Worm (Caenorhabditis elegans) whole organism, L1 larva: ENCODE results near the gene ZK418.5.

Experiments
- C16A3.4 ChIP-seq: fragments of 150-350 bp; optimal IDR thresholded peaks from 2 replicates; lab custom pipeline; 2014; ENCODE audit warnings: missing biosample characterization, missing genetic modification characterization
- C34B4.2 ChIP-seq: sonication (generic microtip); optimal IDR thresholded peaks from 2 replicates; lab custom pipeline; 2017; ENCODE audit warnings: mild to moderate bottlenecking, missing genetic modification characterization, missing compliant biosample characterization
- Y116A8C.19 ChIP-seq: sonication (generic microtip); optimal IDR thresholded peaks from 2 replicates; lab custom pipeline; 2016; ENCODE audit warnings: missing compliant biosample characterization, missing genetic modification characterization, borderline replicate concordance
- aha-1 ChIP-seq: fragments of 150-350 bp; optimal IDR thresholded peaks from 2 replicates; lab custom pipeline; 2014; ENCODE audit warnings: missing biosample characterization, missing genetic modification characterization
- alr-1 ChIP-seq: fragments of 200-800 bp; sonication (Bioruptor generic); optimal IDR thresholded peaks from 2 replicates; lab custom pipeline; 2018; ENCODE audit warnings: borderline replicate concordance, mild to moderate bottlenecking, missing genetic modification characterization, missing compliant biosample characterization
- aly-2 ChIP-seq: fragments of 150-350 bp; optimal IDR thresholded peaks from 2 replicates; lab custom pipeline; 2014; ENCODE audit warnings: missing biosample characterization, missing genetic modification characterization
- blmp-1 ChIP-seq: fragments of 150-350 bp; optimal IDR thresholded peaks from 2 replicates; lab custom pipeline; 2014; ENCODE audit warnings: missing biosample characterization, missing genetic modification characterization
- ceh-8 ChIP-seq: fragments of 200-800 bp; sonication (Bioruptor generic); optimal IDR thresholded peaks from 2 replicates; lab custom pipeline; 2018; ENCODE audit warnings: mild to moderate bottlenecking, missing genetic modification characterization, moderate library complexity, missing compliant biosample characterization
- ceh-82 ChIP-seq, 3 experiments: fragments of 150-350 bp in 1 of 3; sonication (generic microtip) in 2 of 3; optimal IDR thresholded peaks; 2 replicates each; lab custom pipeline; 2014 to 2017; ENCODE audit warnings: missing biosample characterization in 3 of 3, missing genetic modification characterization in 3 of 3
- ceh-88 ChIP-seq: fragments of 200-800 bp; sonication (Bioruptor generic); IDR thresholded peaks from 2 replicates; pipeline ENCODE4 v1.3.6; 2022; ENCODE audit warnings: missing genetic modification characterization, missing compliant biosample characterization
- ces-1 ChIP-seq: fragments of 150-350 bp; optimal IDR thresholded peaks from 2 replicates; lab custom pipeline; 2014; ENCODE audit warnings: missing biosample characterization, missing genetic modification reagents, missing genetic modification characterization
- dsc-1 ChIP-seq: sonication (generic microtip); optimal IDR thresholded peaks from 2 replicates; lab custom pipeline; 2016; ENCODE audit warnings: mild to moderate bottlenecking, missing genetic modification characterization, missing compliant biosample characterization
- efl-1 ChIP-seq, 4 experiments: fragments of 150-350 bp; optimal IDR thresholded peaks in 3 of 4; peaks in 1 of 4; 1 replicate in 1 of 4; 2 replicates in 3 of 4; lab custom pipeline; 2014; ENCODE audit warnings: missing biosample characterization in 2 of 4, missing genetic modification characterization in 2 of 4, missing genetic modification reagents in 2 of 4
- efl-3 ChIP-seq: fragments of 200-800 bp; sonication (Bioruptor generic); optimal IDR thresholded peaks from 2 replicates; lab custom pipeline; 2018; ENCODE audit warnings: mild to moderate bottlenecking, missing genetic modification characterization, missing compliant biosample characterization
- elt-2 ChIP-seq: sonication (generic microtip); optimal IDR thresholded peaks from 2 replicates; lab custom pipeline; 2016; ENCODE audit warnings: missing genetic modification characterization, mild to moderate bottlenecking, inconsistent platforms, missing compliant biosample characterization, missing genetic modification reagents
- elt-3 ChIP-seq, 6 experiments: fragments of 150-350 bp in 1 of 6; sonication (generic microtip); optimal IDR thresholded peaks; 2 replicates each; lab custom pipeline; 2017 to 2018; ENCODE audit warnings: missing biosample characterization in 6 of 6, missing genetic modification characterization in 6 of 6, inconsistent platforms in 1 of 6
- ets-5 ChIP-seq: fragments of 200-800 bp; sonication (Bioruptor generic); IDR thresholded peaks from 2 replicates; pipeline ENCODE4 v1.3.6; 2022; ENCODE audit warnings: missing genetic modification characterization, missing compliant biosample characterization
- fkh-10 ChIP-seq: sonication (generic microtip); optimal IDR thresholded peaks from 2 replicates; lab custom pipeline; 2017; ENCODE audit warnings: missing biosample characterization, missing genetic modification reagents, missing genetic modification characterization
- grh-1 ChIP-seq: fragments of 200-800 bp; sonication (Bioruptor generic); IDR thresholded peaks from 2 replicates; pipeline ENCODE4 v1.3.6; 2022; ENCODE audit warnings: missing genetic modification reagents, missing genetic modification characterization, missing compliant biosample characterization
- hlh-17 ChIP-seq: fragments of 200-800 bp; sonication (Bioruptor generic); optimal IDR thresholded peaks from 2 replicates; lab custom pipeline; 2018; ENCODE audit warnings: missing genetic modification characterization, mild to moderate bottlenecking, missing compliant biosample characterization, moderate library complexity, borderline replicate concordance
- hlh-4 ChIP-seq: sonication (generic microtip); optimal IDR thresholded peaks from 2 replicates; lab custom pipeline; 2016; ENCODE audit warnings: mild to moderate bottlenecking, missing genetic modification characterization, missing compliant biosample characterization
- irx-1 ChIP-seq: sonication (generic microtip); optimal IDR thresholded peaks from 2 replicates; lab custom pipeline; 2016; ENCODE audit warnings: missing genetic modification characterization, missing compliant biosample characterization
- jun-1 ChIP-seq: fragments of 150-350 bp; optimal IDR thresholded peaks from 2 replicates; lab custom pipeline; 2014; ENCODE audit warnings: missing biosample characterization, missing genetic modification reagents, missing genetic modification characterization
- lin-13 ChIP-seq: fragments of 150-350 bp; optimal IDR thresholded peaks from 2 replicates; lab custom pipeline; 2014; ENCODE audit warnings: missing biosample characterization, missing genetic modification reagents, missing genetic modification characterization
- lin-14 ChIP-seq: fragments of 200-800 bp; sonication (Bioruptor generic); optimal IDR thresholded peaks from 2 replicates; lab custom pipeline; 2018; ENCODE audit warnings: mild to moderate bottlenecking, missing genetic modification characterization, moderate library complexity, missing compliant biosample characterization
- lin-15B ChIP-seq: fragments of 150-350 bp; sonication (generic microtip); optimal IDR thresholded peaks from 3 replicates; lab custom pipeline; 2014; ENCODE audit warnings: missing biosample characterization, missing genetic modification characterization
- lin-35 ChIP-seq, 2 experiments: fragments of 150-350 bp; optimal IDR thresholded peaks; 2 replicates each; lab custom pipeline; 2014; ENCODE audit warnings: missing biosample characterization in 2 of 2, missing genetic modification characterization in 2 of 2, missing genetic modification reagents in 2 of 2
- lin-39 ChIP-seq: fragments of 150-350 bp; optimal IDR thresholded peaks from 2 replicates; lab custom pipeline; 2014; ENCODE audit warnings: missing biosample characterization, missing genetic modification reagents, missing genetic modification characterization
- lsy-2 ChIP-seq, 2 experiments: fragments of 150-350 bp; optimal IDR thresholded peaks; 2 replicates each; lab custom pipeline; 2014; ENCODE audit warnings: missing biosample characterization in 2 of 2, missing genetic modification characterization in 2 of 2
- mab-9 ChIP-seq: fragments of 200-800 bp; sonication (Bioruptor generic); IDR thresholded peaks from 2 replicates; pipeline ENCODE4 v1.3.6; 2022; ENCODE audit warnings: missing genetic modification reagents, missing genetic modification characterization, missing compliant biosample characterization
- mdl-1 ChIP-seq, 2 experiments: fragments of 150-350 bp; optimal IDR thresholded peaks; 2 replicates each; lab custom pipeline; 2014 to 2017; ENCODE audit warnings: missing biosample characterization in 2 of 2, missing genetic modification characterization in 2 of 2, inconsistent platforms in 1 of 2
- mep-1 ChIP-seq: fragments of 150-350 bp; optimal IDR thresholded peaks from 2 replicates; lab custom pipeline; 2014; ENCODE audit warnings: missing biosample characterization, missing genetic modification characterization
- nhr-19 ChIP-seq: fragments of 200-800 bp; sonication (Bioruptor generic); conservative IDR thresholded peaks from 2 replicates; pipeline ENCODE4 v1.3.6; 2022; ENCODE audit warnings: missing genetic modification characterization, missing compliant biosample characterization
- nhr-28 ChIP-seq: fragments of 150-350 bp; optimal IDR thresholded peaks from 2 replicates; lab custom pipeline; 2014; ENCODE audit warnings: missing biosample characterization, missing genetic modification characterization
- nhr-47 ChIP-seq: sonication (generic microtip); optimal IDR thresholded peaks from 2 replicates; lab custom pipeline; 2016; ENCODE audit warnings: mild to moderate bottlenecking, missing genetic modification characterization, moderate library complexity, missing compliant biosample characterization
- nhr-76 ChIP-seq: sonication (generic microtip); optimal IDR thresholded peaks from 2 replicates; lab custom pipeline; 2017; ENCODE audit warnings: missing biosample characterization, missing genetic modification characterization
- nhr-77 ChIP-seq: fragments of 150-350 bp; optimal IDR thresholded peaks from 2 replicates; lab custom pipeline; 2014; ENCODE audit warnings: missing biosample characterization, missing genetic modification characterization
- nhr-84 ChIP-seq: sonication (generic microtip); optimal IDR thresholded peaks from 2 replicates; lab custom pipeline; 2017; ENCODE audit warnings: missing biosample characterization, missing genetic modification characterization
- pag-3 ChIP-seq: sonication (generic microtip); optimal IDR thresholded peaks from 2 replicates; lab custom pipeline; 2017; ENCODE audit warnings: missing genetic modification characterization, mild to moderate bottlenecking, missing compliant biosample characterization, antibody characterized with exemption, borderline replicate concordance; ENCODE audit not compliant: insufficient read depth
- pax-3 ChIP-seq: fragments of 200-800 bp; sonication (Bioruptor generic); optimal IDR thresholded peaks from 2 replicates; lab custom pipeline; 2018; ENCODE audit warnings: mild to moderate bottlenecking, missing genetic modification characterization, moderate library complexity, missing compliant biosample characterization
- snpc-4 ChIP-seq: fragments of 150-350 bp; optimal IDR thresholded peaks from 2 replicates; lab custom pipeline; 2014; ENCODE audit warnings: missing biosample characterization, missing genetic modification characterization
- snu-23 ChIP-seq: sonication (generic microtip); optimal IDR thresholded peaks from 2 replicates; lab custom pipeline; 2016; ENCODE audit warnings: missing genetic modification characterization, missing compliant biosample characterization
- sox-4 ChIP-seq: sonication (generic microtip); optimal IDR thresholded peaks from 2 replicates; lab custom pipeline; 2016; ENCODE audit warnings: missing genetic modification characterization, missing compliant biosample characterization
- sup-37 ChIP-seq: fragments of 200-800 bp; sonication (Bioruptor generic); optimal IDR thresholded peaks from 2 replicates; lab custom pipeline; 2018; ENCODE audit warnings: mild to moderate bottlenecking, missing genetic modification characterization, missing compliant biosample characterization
- tlp-1 ChIP-seq: fragments of 150-350 bp; optimal IDR thresholded peaks from 2 replicates; lab custom pipeline; 2014; ENCODE audit warnings: missing biosample characterization, missing genetic modification characterization
- unc-30 ChIP-seq: sonication (generic microtip); optimal IDR thresholded peaks from 2 replicates; lab custom pipeline; 2017; ENCODE audit warnings: missing biosample characterization, missing genetic modification characterization
- unc-62 ChIP-seq: fragments of 150-350 bp; optimal IDR thresholded peaks from 2 replicates; lab custom pipeline; 2014; ENCODE audit warnings: missing biosample characterization, missing genetic modification reagents, missing genetic modification characterization
- vab-15 ChIP-seq: sonication (generic microtip); optimal IDR thresholded peaks from 2 replicates; lab custom pipeline; 2017; ENCODE audit warnings: missing genotype, mild to moderate bottlenecking, missing genetic modification characterization, missing compliant biosample characterization
- zag-1 ChIP-seq: fragments of 150-350 bp; optimal IDR thresholded peaks from 2 replicates; lab custom pipeline; 2014; ENCODE audit warnings: missing biosample characterization, missing genetic modification characterization
- zip-4 ChIP-seq: fragments of 200-800 bp; sonication (Bioruptor generic); optimal IDR thresholded peaks from 2 replicates; lab custom pipeline; 2018; ENCODE audit warnings: mild to moderate bottlenecking, missing genetic modification characterization, moderate library complexity, missing compliant biosample characterization
- ztf-4 ChIP-seq: fragments of 150-350 bp; optimal IDR thresholded peaks from 2 replicates; lab custom pipeline; 2014; ENCODE audit warnings: missing biosample characterization, missing genetic modification characterization

ZK418.5 gene

DNA sequence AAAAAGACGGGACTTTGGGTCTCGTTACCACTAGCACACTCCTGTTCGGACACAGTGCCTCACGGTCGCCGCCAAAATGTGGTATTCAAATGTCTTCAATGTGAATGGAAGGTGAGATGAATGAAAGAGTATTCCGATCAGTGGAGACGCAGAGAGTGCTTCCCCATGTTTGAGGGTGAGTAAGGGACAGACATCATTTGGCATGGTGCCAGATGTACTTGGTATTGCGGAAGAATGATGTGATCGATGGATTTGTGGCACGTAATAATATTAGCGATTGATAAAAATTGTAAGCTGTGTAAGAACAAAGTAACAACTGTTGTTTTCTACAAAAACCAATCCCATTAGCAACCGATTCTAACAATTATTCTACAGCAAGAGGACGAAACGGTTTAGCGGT lies 41.6 kb downstream of the ZK418.5 start:
- TF ChIP-seq efl-1 (optimal IDR thresholded peaks at IDR 0.05; lab: Kevin White, UChicago) (no peak), efl-1 (GFP tag; optimal IDR thresholded peaks at IDR 0.05 in 1 of 2; lab: Kevin White, UChicago) (peak in 1 of 2 experiments; percentile 55), Y116A8C.19 (tag; lab: Kevin White, UChicago) (no peak), nhr-19 (GFP tag; lab: Robert Waterston, UW) (no peak), mep-1 (tag; lab: Kevin White, UChicago) (peak; percentile 12), lin-15B (tag; lab: Kevin White, UChicago) (no peak), mdl-1 (tag; optimal IDR thresholded peaks at IDR 0.05; lab: Kevin White, UChicago) (no peak), ceh-82 (tag; optimal IDR thresholded peaks at IDR 0.05; lab: Kevin White, UChicago) (no peak), pag-3 (tag; lab: Kevin White, UChicago) (no peak), ztf-4 (no peak), zip-4 (GFP tag; lab: Kevin White, UChicago) (no peak), fkh-10 (GFP tag; lab: Kevin White, UChicago) (no peak), nhr-77 (tag; lab: Kevin White, UChicago) (no peak), snu-23 (GFP tag; lab: Kevin White, UChicago) (peak; percentile 15), lsy-2 (tag; optimal IDR thresholded peaks at IDR 0.05; lab: Kevin White, UChicago) (no peak), tlp-1 (tag; lab: Kevin White, UChicago) (no peak), hlh-17 (GFP tag; lab: Kevin White, UChicago) (no peak), aly-2 (tag; lab: Kevin White, UChicago) (no peak), lin-39 (no peak), nhr-84 (no peak), lin-35 (GFP tag; optimal IDR thresholded peaks at IDR 0.05; lab: Kevin White, UChicago) (peak in 1 of 2 experiments; percentile 2), dsc-1 (no peak), mab-9 (GFP tag; lab: Robert Waterston, UW) (no peak), C16A3.4 (tag; lab: Kevin White, UChicago) (no peak), zag-1 (tag; lab: Kevin White, UChicago) (no peak), ces-1 (GFP tag; lab: Kevin White, UChicago) (no peak), irx-1 (no peak), C34B4.2 (tag; lab: Kevin White, UChicago) (no peak), efl-3 (GFP tag; lab: Kevin White, UChicago) (no peak), nhr-76 (tag; lab: Kevin White, UChicago) (no peak), lin-14 (GFP tag; lab: Kevin White, UChicago) (peak; percentile 16), unc-62 (no peak), ets-5 (no peak), alr-1 (tag; lab: Kevin White, UChicago) (no peak), pax-3 (tag; lab: Kevin White, UChicago) (no peak), lin-13 (GFP tag; lab: Kevin White, UChicago) (no peak), ceh-88 (GFP tag; lab: Robert Waterston, UW) (no peak), ceh-8 (GFP tag; lab: Kevin White, UChicago) (no peak), elt-3 (tag; optimal IDR thresholded peaks at IDR 0.05; lab: Kevin White, UChicago) (no peak), grh-1 (0 out of 2 replicates have a peak, but pooled peaks have one; percentile 13), sup-37 (GFP tag; lab: Kevin White, UChicago) (no peak), aha-1 (tag; lab: Kevin White, UChicago) (no peak), hlh-4 (tag; lab: Kevin White, UChicago) (no peak), vab-15 (no peak), nhr-28 (tag; lab: Kevin White, UChicago) (no peak), jun-1 (no peak), unc-30 (tag; lab: Kevin White, UChicago) (no peak), elt-2 (tag; lab: Kevin White, UChicago) (no peak), sox-4 (tag; lab: Kevin White, UChicago) (no peak), snpc-4 (tag; lab: Kevin White, UChicago) (no peak), nhr-47 (tag; lab: Kevin White, UChicago) (no peak), blmp-1 (tag; lab: Kevin White, UChicago) (peak; percentile 26)
